Fruit fly (Drosophila melanogaster) whole organism, embryonic: ENCODE results near the gene Polr2I.

ENCODE experiments used
- Abd-B ChIP-seq: fragments of 200-800 bp; sonication (Bioruptor generic); optimal IDR thresholded peaks from 2 replicates; lab custom pipeline; 2018; ENCODE audit warnings: missing biosample characterization, mild to moderate bottlenecking, missing genetic modification characterization, moderate library complexity
- Bdp1 ChIP-seq: fragments of 200-800 bp; sonication (Bioruptor generic); optimal IDR thresholded peaks from 3 replicates; lab custom pipeline; 2016; ENCODE audit warnings: missing biosample characterization, missing genetic modification characterization
- CG11398 ChIP-seq: fragments of 200-800 bp; sonication (Bioruptor generic); optimal IDR thresholded peaks from 2 replicates; lab custom pipeline; 2016; ENCODE audit warnings: missing biosample characterization, missing genetic modification characterization
- CG13287 ChIP-seq: fragments of 200-800 bp; sonication (Bioruptor generic); IDR thresholded peaks from 2 replicates; pipeline ENCODE4 v1.3.6; 2022; ENCODE audit warnings: missing biosample characterization, missing genetic modification characterization; ENCODE audit not compliant: partially characterized antibody
- CG13424 ChIP-seq: fragments of 200-800 bp; sonication (Bioruptor generic); optimal IDR thresholded peaks from 2 replicates; lab custom pipeline; 2019; ENCODE audit warnings: missing biosample characterization, mild to moderate bottlenecking, missing genetic modification characterization, moderate library complexity
- CG13624 ChIP-seq: fragments of 200-800 bp; sonication (Bioruptor generic); optimal IDR thresholded peaks from 2 replicates; lab custom pipeline; 2016; ENCODE audit warnings: missing biosample characterization, missing genetic modification characterization
- CG18476 ChIP-seq: fragments of 200-800 bp; sonication (Bioruptor generic); optimal IDR thresholded peaks from 2 replicates; lab custom pipeline; 2016; ENCODE audit warnings: missing biosample characterization, mild to moderate bottlenecking, missing genetic modification characterization
- CG2678 ChIP-seq: fragments of 200-800 bp; sonication (Bioruptor generic); optimal IDR thresholded peaks from 3 replicates; lab custom pipeline; 2019; ENCODE audit warnings: missing biosample characterization, mild to moderate bottlenecking, missing genetic modification characterization, moderate library complexity
- CG3726 ChIP-seq: fragments of 200-800 bp; sonication (Bioruptor generic); IDR thresholded peaks from 3 replicates; pipeline ENCODE4, ENCODE4 v1.3.6; 2022; ENCODE audit warnings: missing biosample characterization, missing genetic modification characterization
- CG4730 ChIP-seq: fragments of 200-800 bp; sonication (Bioruptor generic); IDR thresholded peaks from 2 replicates; pipeline ENCODE4 v1.3.6; 2022; ENCODE audit warnings: missing biosample characterization, missing genetic modification characterization
- CG4854 ChIP-seq: fragments of 200-800 bp; sonication (Bioruptor generic); optimal IDR thresholded peaks from 2 replicates; lab custom pipeline; 2016; ENCODE audit warnings: missing biosample characterization, missing genetic modification characterization, inconsistent platforms
- CG5245 ChIP-seq: fragments of 200-800 bp; sonication (Bioruptor generic); optimal IDR thresholded peaks from 3 replicates; lab custom pipeline; 2016; ENCODE audit warnings: missing biosample characterization, missing genetic modification characterization
- CG6175 ChIP-seq: fragments of 200-800 bp; sonication (Bioruptor generic); IDR thresholded peaks from 3 replicates; pipeline ENCODE4 v1.3.6; 2022; ENCODE audit warnings: missing biosample characterization, missing genetic modification characterization
- CG6654 ChIP-seq: fragments of 200-800 bp; sonication (Bioruptor generic); optimal IDR thresholded peaks from 2 replicates; lab custom pipeline; 2017; ENCODE audit warnings: missing biosample characterization, mild to moderate bottlenecking, missing genetic modification characterization
- CG7372 ChIP-seq: fragments of 200-800 bp; sonication (Bioruptor generic); IDR thresholded peaks from 2 replicates; pipeline ENCODE4 v1.3.6; 2022; ENCODE audit warnings: missing biosample characterization, missing genetic modification characterization
- CG8765 ChIP-seq: fragments of 200-800 bp; sonication (Bioruptor generic); IDR thresholded peaks from 2 replicates; pipeline ENCODE4 v1.3.6; 2022; ENCODE audit warnings: missing biosample characterization, missing genetic modification characterization
- CG9215 ChIP-seq: fragments of 200-800 bp; sonication (Bioruptor generic); IDR thresholded peaks from 2 replicates; pipeline ENCODE4 v1.3.6; 2022; ENCODE audit warnings: missing biosample characterization, missing genetic modification characterization
- CG9727 ChIP-seq: fragments of 200-800 bp; sonication (Bioruptor generic); optimal IDR thresholded peaks from 3 replicates; lab custom pipeline; 2017; ENCODE audit warnings: missing biosample characterization, mild to moderate bottlenecking, missing genetic modification characterization
- Dfd ChIP-seq, 2 experiments: fragments of >200 bp; optimal IDR thresholded peaks; 2 replicates each; lab custom pipeline; 2017; ENCODE audit warnings: missing biosample characterization in 2 of 2, missing genetic modification characterization in 2 of 2
- ERR ChIP-seq: fragments of 200-800 bp; sonication (Bioruptor generic); optimal IDR thresholded peaks from 2 replicates; lab custom pipeline; 2016; ENCODE audit warnings: missing biosample characterization, missing genetic modification characterization
- Fer3 ChIP-seq: fragments of 200-800 bp; sonication (Bioruptor generic); optimal IDR thresholded peaks from 2 replicates; lab custom pipeline; 2018; ENCODE audit warnings: missing biosample characterization, mild to moderate bottlenecking, missing genetic modification characterization, moderate library complexity
- H2.0 ChIP-seq: fragments of 200-800 bp; sonication (Bioruptor generic); IDR thresholded peaks from 2 replicates; pipeline ENCODE4 v1.3.6; 2022; ENCODE audit warnings: missing biosample characterization, missing genetic modification characterization
- Hey ChIP-seq: fragments of 200-800 bp; sonication (Bioruptor generic); optimal IDR thresholded peaks from 3 replicates; lab custom pipeline; 2018; ENCODE audit warnings: missing biosample characterization, mild to moderate bottlenecking, missing genetic modification characterization
- Hr39 ChIP-seq: fragments of >200 bp; optimal IDR thresholded peaks from 2 replicates; lab custom pipeline; 2017
- Mad ChIP-seq: fragments of 200-800 bp; sonication (Bioruptor generic); optimal IDR thresholded peaks from 2 replicates; lab custom pipeline; 2016; ENCODE audit warnings: missing biosample characterization, missing genetic modification characterization
- Oli ChIP-seq: fragments of 200-800 bp; sonication (Bioruptor generic); optimal IDR thresholded peaks from 2 replicates; lab custom pipeline; 2018; ENCODE audit warnings: missing biosample characterization, mild to moderate bottlenecking, missing genetic modification characterization, moderate library complexity
- Opbp ChIP-seq: fragments of 200-800 bp; sonication (Bioruptor generic); IDR thresholded peaks from 3 replicates; pipeline ENCODE4 v1.3.6; 2022; ENCODE audit warnings: missing biosample characterization, missing genetic modification characterization; ENCODE audit not compliant: partially characterized antibody
- Tbp ChIP-seq: fragments of >200 bp; optimal IDR thresholded peaks from 2 replicates; lab custom pipeline; 2018; ENCODE audit warnings: missing biosample characterization, missing genetic modification characterization
- amos ChIP-seq: fragments of 200-800 bp; sonication (Bioruptor generic); IDR thresholded peaks from 2 replicates; pipeline ENCODE4 v1.3.6; 2022; ENCODE audit warnings: missing biosample characterization, missing genetic modification characterization; ENCODE audit not compliant: partially characterized antibody
- ap ChIP-seq: fragments of 200-800 bp; sonication (Bioruptor generic); IDR thresholded peaks from 2 replicates; pipeline ENCODE4 v1.3.6; 2022; ENCODE audit warnings: missing biosample characterization, missing genetic modification characterization
- chn ChIP-seq: fragments of 200-800 bp; sonication (Bioruptor generic); optimal IDR thresholded peaks from 2 replicates; lab custom pipeline; 2016; ENCODE audit warnings: missing biosample characterization, missing genetic modification characterization
- croc ChIP-seq: fragments of 200-800 bp; sonication (Bioruptor generic); conservative IDR thresholded peaks from 3 replicates; pipeline ENCODE4 v1.3.6; 2022; ENCODE audit warnings: missing biosample characterization, missing genetic modification characterization
- da ChIP-seq: fragments of 200-800 bp; sonication (Bioruptor generic); optimal IDR thresholded peaks from 2 replicates; lab custom pipeline; 2016; ENCODE audit warnings: missing biosample characterization, missing genetic modification characterization
- disco-r ChIP-seq: fragments of 200-800 bp; sonication (Bioruptor generic); optimal IDR thresholded peaks from 2 replicates; lab custom pipeline; 2016; ENCODE audit warnings: missing biosample characterization, missing genetic modification characterization
- ewg ChIP-seq: fragments of 200-800 bp; sonication (Bioruptor generic); optimal IDR thresholded peaks from 3 replicates; lab custom pipeline; 2017; ENCODE audit warnings: mild to moderate bottlenecking, missing biosample characterization, missing genetic modification reagents, missing genetic modification characterization
- fd64A ChIP-seq: fragments of 200-800 bp; sonication (Bioruptor generic); optimal IDR thresholded peaks from 3 replicates; lab custom pipeline; 2018; ENCODE audit warnings: missing biosample characterization, mild to moderate bottlenecking, missing genetic modification characterization
- kay ChIP-seq: fragments of 200-800 bp; sonication (Bioruptor generic); optimal IDR thresholded peaks from 2 replicates; lab custom pipeline; 2016; ENCODE audit warnings: missing biosample characterization, missing genetic modification characterization
- kni ChIP-seq: fragments of 200-800 bp; sonication (Bioruptor generic); optimal IDR thresholded peaks from 3 replicates; lab custom pipeline; 2017; ENCODE audit warnings: mild to moderate bottlenecking, missing biosample characterization, missing genetic modification reagents, missing genetic modification characterization
- nmo ChIP-seq: fragments of 200-800 bp; sonication (Bioruptor generic); optimal IDR thresholded peaks from 2 replicates; lab custom pipeline; 2018; ENCODE audit warnings: missing biosample characterization, mild to moderate bottlenecking, missing genetic modification characterization, moderate library complexity
- oc ChIP-seq: fragments of 200-800 bp; sonication (Bioruptor generic); optimal IDR thresholded peaks from 2 replicates; lab custom pipeline; 2018; ENCODE audit warnings: missing biosample characterization, mild to moderate bottlenecking, missing genetic modification characterization, moderate library complexity
- pfk ChIP-seq: fragments of 200-800 bp; sonication (Bioruptor generic); optimal IDR thresholded peaks from 2 replicates; lab custom pipeline; 2018; ENCODE audit warnings: missing biosample characterization, mild to moderate bottlenecking, missing genetic modification characterization, moderate library complexity
- pzg ChIP-seq: fragments of 200-800 bp; sonication (Bioruptor generic); optimal IDR thresholded peaks from 3 replicates; lab custom pipeline; 2018; ENCODE audit warnings: missing biosample characterization, mild to moderate bottlenecking, missing genetic modification characterization, moderate library complexity
- ro ChIP-seq: fragments of 200-800 bp; sonication (Bioruptor generic); IDR thresholded peaks from 2 replicates; pipeline ENCODE4 v1.3.6; 2022; ENCODE audit warnings: missing biosample characterization, missing genetic modification characterization
- sc ChIP-seq, 3 experiments: fragments of >200 bp in 2 of 3; fragments of 200-800 bp in 1 of 3; sonication (Bioruptor generic) in 1 of 3; optimal IDR thresholded peaks; 2 replicates in 2 of 3; 3 replicates in 1 of 3; lab custom pipeline; 2017; ENCODE audit warnings: mild to moderate bottlenecking in 1 of 3, missing biosample characterization in 1 of 3, missing genetic modification characterization in 1 of 3, missing genetic modification reagents in 1 of 3
- schlank ChIP-seq: fragments of 200-800 bp; sonication (Bioruptor generic); optimal IDR thresholded peaks from 2 replicates; lab custom pipeline; 2018; ENCODE audit warnings: missing biosample characterization, mild to moderate bottlenecking, missing genetic modification characterization
- scrt ChIP-seq: fragments of 200-800 bp; sonication (Bioruptor generic); optimal IDR thresholded peaks from 2 replicates; lab custom pipeline; 2018; ENCODE audit warnings: missing biosample characterization, mild to moderate bottlenecking, missing genetic modification characterization, moderate library complexity
- slbo ChIP-seq: fragments of 200-800 bp; sonication (Bioruptor generic); IDR thresholded peaks from 2 replicates; pipeline ENCODE4 v1.3.6; 2022; ENCODE audit warnings: missing biosample characterization, missing genetic modification characterization
- toy ChIP-seq: fragments of 200-800 bp; sonication (Bioruptor generic); IDR thresholded peaks from 2 replicates; pipeline ENCODE4 v1.3.6; 2022; ENCODE audit warnings: missing biosample characterization, missing genetic modification characterization
- zf30C ChIP-seq: fragments of 200-800 bp; sonication (Bioruptor generic); optimal IDR thresholded peaks from 3 replicates; lab custom pipeline; 2018; ENCODE audit warnings: missing biosample characterization, mild to moderate bottlenecking, missing genetic modification characterization

The Polr2I gene

DNA sequence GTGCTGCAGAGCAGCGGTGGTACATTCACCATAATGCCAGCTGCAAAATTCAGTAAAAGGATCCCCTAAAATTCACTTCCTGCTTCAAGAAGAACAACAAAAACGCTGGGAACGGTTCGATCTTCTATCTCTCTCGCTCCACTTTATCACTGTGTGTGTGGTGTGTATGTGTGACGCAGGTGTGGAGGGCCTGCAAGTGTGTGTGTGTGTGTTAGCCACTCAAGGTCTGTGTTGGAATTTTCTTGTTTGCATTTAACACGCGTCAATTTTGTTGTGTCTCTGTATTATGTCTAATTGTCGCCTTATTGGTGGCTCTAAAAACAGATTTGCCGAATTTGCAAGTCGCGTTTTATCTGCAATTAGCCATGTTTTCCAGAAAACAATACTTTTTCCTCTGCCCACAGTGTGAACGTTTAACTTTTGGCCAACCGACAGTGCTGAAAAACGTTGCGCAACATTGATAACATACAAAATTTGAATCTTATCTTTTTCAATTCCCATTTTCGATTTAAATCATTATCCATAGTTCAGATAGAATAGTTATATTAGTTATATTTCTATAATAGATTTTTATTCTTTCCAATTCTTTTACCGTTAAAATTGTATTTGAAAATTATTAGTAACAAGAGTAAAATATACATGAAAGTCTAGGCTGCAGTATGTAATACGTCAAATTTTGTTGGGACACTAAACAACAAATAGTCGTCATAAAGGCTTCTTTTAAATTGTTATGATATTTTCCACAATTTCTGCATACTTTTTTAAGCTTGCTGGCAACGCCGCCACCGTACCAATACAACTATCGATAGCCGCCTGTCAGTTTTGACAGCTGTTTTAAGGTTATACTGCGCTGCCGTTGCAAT lies 17.6 kb downstream of the Polr2I start, which contains the start of the genes Afti and ATPsynE (continued):
- TF ChIP-seq pfk (GFP tag; lab: Kevin White, UChicago) (no peak), CG13624 (GFP tag; lab: Kevin White, UChicago) (peak; percentile 66), Abd-B (no peak), CG5245 (GFP tag; lab: Kevin White, UChicago) (peak; percentile 34), Fer3 (tag; lab: Kevin White, UChicago) (peak; percentile 65), fd64A (GFP tag; lab: Kevin White, UChicago) (no peak), Hey (tag; lab: Kevin White, UChicago) (peak; percentile 8), oc (tag; lab: Kevin White, UChicago) (no peak), CG18476 (GFP tag; lab: Kevin White, UChicago) (peak; percentile 22), ap (GFP tag; lab: Robert Waterston, UW) (peak; percentile 60), CG13424 (tag; lab: Kevin White, UChicago) (peak; percentile 71), CG4854 (GFP tag; lab: Kevin White, UChicago) (peak; percentile 57), croc (GFP tag; lab: Robert Waterston, UW) (peak; percentile 56), CG6654 (GFP tag; lab: Kevin White, UChicago) (peak; percentile 41), pzg (GFP tag; lab: Kevin White, UChicago) (peak; percentile 76), nmo (peak; percentile 74), sc (optimal IDR thresholded peaks at IDR 0.05; lab: Kevin White, UChicago) (no peak), sc (GFP tag; optimal IDR thresholded peaks at IDR 0.05; lab: Kevin White, UChicago) (peak; percentile 51), disco-r (no peak), toy (GFP tag; lab: Robert Waterston, UW) (0 out of 2 replicates have a peak, but pooled peaks have one; percentile 25), ewg (GFP tag; lab: Kevin White, UChicago) (peak; percentile 53), CG6175 (GFP tag; lab: Robert Waterston, UW) (0 out of 3 replicates have a peak, but pooled peaks have one; percentile 40), ERR (GFP tag; lab: Kevin White, UChicago) (peak; percentile 23), CG3726 (GFP tag; lab: Robert Waterston, UW) (no peak), Hr39 (no peak), ro (no peak), CG11398 (GFP tag; lab: Kevin White, UChicago) (no peak), CG7372 (GFP tag; lab: Robert Waterston, UW) (peak; percentile 62), da (GFP tag; lab: Kevin White, UChicago) (no peak), Opbp (GFP tag; lab: Robert Waterston, UW) (peak; percentile 67), zf30C (no peak), Tbp (GFP tag; lab: Kevin White, UChicago) (no peak), CG8765 (no peak), CG9727 (GFP tag; lab: Kevin White, UChicago) (peak; percentile 71), CG2678 (no peak), scrt (GFP tag; lab: Kevin White, UChicago) (no peak), Dfd (GFP tag; optimal IDR thresholded peaks at IDR 0.05; lab: Kevin White, UChicago) (no peak), Bdp1 (GFP tag; lab: Kevin White, UChicago) (peak; percentile 56), Mad (peak; percentile 58), CG9215 (GFP tag; lab: Robert Waterston, UW) (peak; percentile 64), slbo (GFP tag; lab: Robert Waterston, UW) (peak; percentile 87), chn (GFP tag; lab: Kevin White, UChicago) (peak; percentile 63), amos (GFP tag; lab: Robert Waterston, UW) (peak; percentile 76), schlank (tag; lab: Kevin White, UChicago) (no peak), H2.0 (GFP tag; lab: Robert Waterston, UW) (peak; percentile 58; the same call in 1 of the 2 replicates), kay (GFP tag; lab: Kevin White, UChicago) (peak; percentile 25), kni (GFP tag; lab: Kevin White, UChicago) (no peak), CG4730 (peak; percentile 64), CG13287 (peak; percentile 65), Oli (tag; lab: Kevin White, UChicago) (peak; percentile 44)
